Fruit fly (Drosophila melanogaster) whole organism, embryonic: ENCODE data around the gene drl.
A peak's percentile ranks its signal among the peaks of the same experiment; 100 is the strongest.

Experiments used
- Aef1 ChIP-seq: fragments of 200-800 bp; sonication (Bioruptor generic); IDR thresholded peaks from 3 replicates; pipeline ENCODE4 v1.3.6; 2022; ENCODE audit warnings: missing biosample characterization, missing genetic modification characterization
- Atf6 ChIP-seq: fragments of 200-800 bp; sonication (Bioruptor generic); IDR thresholded peaks from 2 replicates; pipeline ENCODE4 v1.3.6; 2022; ENCODE audit warnings: missing biosample characterization, missing genetic modification characterization
- CG10321 ChIP-seq: fragments of 200-800 bp; sonication (Bioruptor generic); IDR thresholded peaks from 2 replicates; pipeline ENCODE4 v1.3.6; 2022; ENCODE audit warnings: missing biosample characterization, missing genetic modification characterization
- CG12942 ChIP-seq: fragments of 200-800 bp; sonication (Bioruptor generic); optimal IDR thresholded peaks from 3 replicates; lab custom pipeline; 2016; ENCODE audit warnings: missing biosample characterization, missing genetic modification characterization
- CG15269 ChIP-seq: fragments of 200-800 bp; sonication (Bioruptor generic); optimal IDR thresholded peaks from 2 replicates; lab custom pipeline; 2018; ENCODE audit warnings: missing biosample characterization, mild to moderate bottlenecking, missing genetic modification characterization, moderate library complexity
- CG18619 ChIP-seq: fragments of 200-800 bp; sonication (Bioruptor generic); optimal IDR thresholded peaks from 3 replicates; lab custom pipeline; 2017; ENCODE audit warnings: missing biosample characterization, mild to moderate bottlenecking, missing genetic modification characterization
- CG30403 ChIP-seq: fragments of 200-800 bp; sonication (Bioruptor generic); optimal IDR thresholded peaks from 3 replicates; lab custom pipeline; 2016; ENCODE audit warnings: missing biosample characterization, missing genetic modification characterization
- CG30431 ChIP-seq: fragments of 200-800 bp; sonication (Bioruptor generic); optimal IDR thresholded peaks from 2 replicates; lab custom pipeline; 2017; ENCODE audit warnings: missing biosample characterization, missing genetic modification characterization
- CG31365 ChIP-seq: fragments of 200-800 bp; sonication (Bioruptor generic); optimal IDR thresholded peaks from 2 replicates; lab custom pipeline; 2018; ENCODE audit warnings: missing biosample characterization, mild to moderate bottlenecking, missing genetic modification characterization
- CG42726 ChIP-seq: fragments of 200-800 bp; sonication (Bioruptor generic); IDR thresholded peaks from 2 replicates; pipeline ENCODE4 v1.3.6; 2022; ENCODE audit warnings: missing biosample characterization, missing genetic modification characterization; ENCODE audit not compliant: partially characterized antibody
- CG4360 ChIP-seq: fragments of 200-800 bp; sonication (Bioruptor generic); IDR thresholded peaks from 2 replicates; pipeline ENCODE4 v1.3.6; 2022; ENCODE audit warnings: missing biosample characterization, missing genetic modification characterization
- CG7963 ChIP-seq: fragments of 200-800 bp; sonication (Bioruptor generic); IDR thresholded peaks from 3 replicates; pipeline ENCODE4 v1.3.6; 2022; ENCODE audit warnings: missing biosample characterization, missing genetic modification characterization; ENCODE audit not compliant: partially characterized antibody
- CG8478 ChIP-seq: fragments of >200 bp; optimal IDR thresholded peaks from 2 replicates; lab custom pipeline; 2018
- CG9797 ChIP-seq: fragments of 200-800 bp; sonication (Bioruptor generic); optimal IDR thresholded peaks from 3 replicates; lab custom pipeline; 2018; ENCODE audit warnings: missing biosample characterization, mild to moderate bottlenecking, missing genetic modification characterization
- CG9876 ChIP-seq: fragments of 200-800 bp; sonication (Bioruptor generic); optimal IDR thresholded peaks from 2 replicates; lab custom pipeline; 2016; ENCODE audit warnings: missing biosample characterization, missing genetic modification characterization
- CG9932 ChIP-seq: fragments of 200-800 bp; sonication (Bioruptor generic); IDR thresholded peaks from 2 replicates; pipeline ENCODE4 v1.3.6; 2022; ENCODE audit warnings: missing biosample characterization, missing genetic modification characterization
- CHES-1-like ChIP-seq: fragments of 200-800 bp; sonication (Bioruptor generic); optimal IDR thresholded peaks from 2 replicates; lab custom pipeline; 2016; ENCODE audit warnings: missing biosample characterization, missing genetic modification characterization
- D ChIP-seq, 2 experiments: fragments of 200-800 bp in 1 of 2; fragments of >200 bp in 1 of 2; sonication (Bioruptor generic) in 1 of 2; optimal IDR thresholded peaks; 2 replicates in 1 of 2; 3 replicates in 1 of 2; lab custom pipeline; 2017; ENCODE audit warnings: mild to moderate bottlenecking in 1 of 2, missing biosample characterization in 1 of 2, missing genetic modification characterization in 1 of 2, missing genetic modification reagents in 1 of 2
- Dad ChIP-seq: fragments of 200-800 bp; sonication (Bioruptor generic); optimal IDR thresholded peaks from 3 replicates; lab custom pipeline; 2016; ENCODE audit warnings: missing biosample characterization, missing genetic modification characterization
- Deaf1 ChIP-seq: fragments of 200-800 bp; optimal IDR thresholded peaks from 3 replicates; lab custom pipeline; 2019; ENCODE audit warnings: missing biosample characterization, mild to moderate bottlenecking, missing genetic modification characterization, moderate library complexity
- E2f1 ChIP-seq: fragments of 200-800 bp; sonication (Bioruptor generic); IDR thresholded peaks from 2 replicates; pipeline ENCODE4 v1.3.6; 2022; ENCODE audit warnings: missing biosample characterization, missing genetic modification characterization
- Fer3 ChIP-seq: fragments of 200-800 bp; sonication (Bioruptor generic); optimal IDR thresholded peaks from 2 replicates; lab custom pipeline; 2018; ENCODE audit warnings: missing biosample characterization, mild to moderate bottlenecking, missing genetic modification characterization, moderate library complexity
- Gsc ChIP-seq: fragments of 200-800 bp; sonication (Bioruptor generic); IDR thresholded peaks from 2 replicates; pipeline ENCODE4 v1.3.6; 2022; ENCODE audit warnings: missing biosample characterization, missing genetic modification characterization
- Hr3 ChIP-seq: fragments of 200-800 bp; sonication (Bioruptor generic); optimal IDR thresholded peaks from 3 replicates; lab custom pipeline; 2016; ENCODE audit warnings: missing biosample characterization, missing genetic modification characterization
- Hr78 ChIP-seq, 2 experiments: fragments of 200-800 bp in 1 of 2; fragments of >200 bp in 1 of 2; sonication (Bioruptor generic) in 1 of 2; optimal IDR thresholded peaks; 2 replicates each; lab custom pipeline; 2017 to 2019; ENCODE audit warnings: missing biosample characterization in 2 of 2, missing genetic modification characterization in 2 of 2, mild to moderate bottlenecking in 1 of 2, moderate library complexity in 1 of 2
- Max ChIP-seq: fragments of 200-800 bp; sonication (Bioruptor generic); optimal IDR thresholded peaks from 2 replicates; lab custom pipeline; 2016; ENCODE audit warnings: missing biosample characterization, mild to moderate bottlenecking, missing genetic modification characterization
- Mrtf ChIP-seq: fragments of 200-800 bp; sonication (Bioruptor generic); IDR thresholded peaks from 3 replicates; pipeline ENCODE4 v1.3.6; 2022; ENCODE audit warnings: missing biosample characterization, missing genetic modification characterization
- Nf-YB ChIP-seq: fragments of 200-800 bp; sonication (Bioruptor generic); optimal IDR thresholded peaks from 3 replicates; lab custom pipeline; 2019; ENCODE audit warnings: missing biosample characterization, mild to moderate bottlenecking, missing genetic modification characterization, moderate library complexity
- Oaz ChIP-seq: fragments of 200-800 bp; sonication (Bioruptor generic); IDR thresholded peaks from 2 replicates; pipeline ENCODE4 v1.3.6; 2022; ENCODE audit warnings: missing biosample characterization, missing genetic modification characterization
- Scr ChIP-seq: fragments of 200-800 bp; sonication (Bioruptor generic); IDR thresholded peaks from 2 replicates; pipeline ENCODE4 v1.3.6; 2022; ENCODE audit warnings: missing biosample characterization, missing genetic modification characterization; ENCODE audit not compliant: partially characterized antibody
- Xrp1 ChIP-seq: fragments of 200-800 bp; sonication (Bioruptor generic); IDR thresholded peaks from 2 replicates; pipeline ENCODE4 v1.3.6; 2022; ENCODE audit warnings: missing biosample characterization, missing genetic modification characterization
- ato ChIP-seq: fragments of 200-800 bp; sonication (Bioruptor generic); IDR thresholded peaks from 2 replicates; pipeline ENCODE4 v1.3.6; 2022; ENCODE audit warnings: missing biosample characterization, missing genetic modification characterization; ENCODE audit not compliant: partially characterized antibody
- cad ChIP-seq: fragments of >200 bp; optimal IDR thresholded peaks from 2 replicates; lab custom pipeline; 2017; ENCODE audit warnings: missing biosample characterization, missing genetic modification characterization
- cas ChIP-seq: fragments of 200-800 bp; sonication (Bioruptor generic); IDR thresholded peaks from 2 replicates; pipeline ENCODE4 v1.3.6; 2022; ENCODE audit warnings: missing biosample characterization, missing genetic modification characterization
- chn ChIP-seq: fragments of 200-800 bp; sonication (Bioruptor generic); optimal IDR thresholded peaks from 2 replicates; lab custom pipeline; 2016; ENCODE audit warnings: missing biosample characterization, missing genetic modification characterization
- corto ChIP-seq: fragments of 200-800 bp; sonication (Bioruptor generic); optimal IDR thresholded peaks from 2 replicates; lab custom pipeline; 2016; ENCODE audit warnings: missing biosample characterization, mild to moderate bottlenecking, missing genetic modification characterization, moderate library complexity
- crc ChIP-seq: fragments of 200-800 bp; sonication (Bioruptor generic); optimal IDR thresholded peaks from 2 replicates; lab custom pipeline; 2016; ENCODE audit warnings: missing biosample characterization, missing genetic modification characterization
- en ChIP-seq: fragments of 200-800 bp; sonication (Bioruptor generic); optimal IDR thresholded peaks from 2 replicates; lab custom pipeline; 2016; ENCODE audit warnings: missing biosample characterization, missing genetic modification characterization
- eve ChIP-seq, 2 experiments: fragments of >200 bp; optimal IDR thresholded peaks; 2 replicates each; lab custom pipeline; 2017; ENCODE audit warnings: missing biosample characterization in 2 of 2, missing genetic modification characterization in 2 of 2
- gcm2 ChIP-seq: fragments of 200-800 bp; sonication (Bioruptor generic); optimal IDR thresholded peaks from 2 replicates; lab custom pipeline; 2016; ENCODE audit warnings: missing biosample characterization, missing genetic modification characterization
- gt ChIP-seq: fragments of 200-800 bp; sonication (Bioruptor generic); IDR thresholded peaks from 2 replicates; pipeline ENCODE4 v1.3.6; 2022; ENCODE audit warnings: missing biosample characterization, missing genetic modification characterization
- ham ChIP-seq: fragments of 200-800 bp; sonication (Bioruptor generic); IDR thresholded peaks from 2 replicates; pipeline ENCODE4 v1.3.6; 2022; ENCODE audit warnings: missing biosample characterization, missing genetic modification characterization
- hb ChIP-seq: fragments of 200-800 bp; sonication (Bioruptor generic); IDR thresholded peaks from 3 replicates; pipeline ENCODE4 v1.3.6; 2022; ENCODE audit warnings: missing biosample characterization, missing genetic modification characterization; ENCODE audit not compliant: partially characterized antibody
- lmd ChIP-seq: fragments of 200-800 bp; sonication (Bioruptor generic); IDR thresholded peaks from 2 replicates; pipeline ENCODE4 v1.3.6; 2022; ENCODE audit warnings: missing biosample characterization, missing genetic modification characterization
- nerfin-1 ChIP-seq: fragments of 200-800 bp; sonication (Bioruptor generic); optimal IDR thresholded peaks from 3 replicates; lab custom pipeline; 2019; ENCODE audit warnings: missing biosample characterization, mild to moderate bottlenecking, missing genetic modification characterization, moderate library complexity
- rib ChIP-seq: fragments of 200-800 bp; sonication (Bioruptor generic); IDR thresholded peaks from 2 replicates; pipeline ENCODE4 v1.3.6; 2022; ENCODE audit warnings: missing biosample characterization, missing genetic modification characterization
- tgo ChIP-seq: fragments of 200-800 bp; sonication (Bioruptor generic); IDR thresholded peaks from 3 replicates; pipeline ENCODE4 v1.3.6; 2022; ENCODE audit warnings: missing biosample characterization, missing genetic modification characterization
- tin ChIP-seq: fragments of 200-800 bp; sonication (Bioruptor generic); optimal IDR thresholded peaks from 3 replicates; lab custom pipeline; 2016; ENCODE audit warnings: missing biosample characterization, missing genetic modification characterization

Gene drl

DNA sequence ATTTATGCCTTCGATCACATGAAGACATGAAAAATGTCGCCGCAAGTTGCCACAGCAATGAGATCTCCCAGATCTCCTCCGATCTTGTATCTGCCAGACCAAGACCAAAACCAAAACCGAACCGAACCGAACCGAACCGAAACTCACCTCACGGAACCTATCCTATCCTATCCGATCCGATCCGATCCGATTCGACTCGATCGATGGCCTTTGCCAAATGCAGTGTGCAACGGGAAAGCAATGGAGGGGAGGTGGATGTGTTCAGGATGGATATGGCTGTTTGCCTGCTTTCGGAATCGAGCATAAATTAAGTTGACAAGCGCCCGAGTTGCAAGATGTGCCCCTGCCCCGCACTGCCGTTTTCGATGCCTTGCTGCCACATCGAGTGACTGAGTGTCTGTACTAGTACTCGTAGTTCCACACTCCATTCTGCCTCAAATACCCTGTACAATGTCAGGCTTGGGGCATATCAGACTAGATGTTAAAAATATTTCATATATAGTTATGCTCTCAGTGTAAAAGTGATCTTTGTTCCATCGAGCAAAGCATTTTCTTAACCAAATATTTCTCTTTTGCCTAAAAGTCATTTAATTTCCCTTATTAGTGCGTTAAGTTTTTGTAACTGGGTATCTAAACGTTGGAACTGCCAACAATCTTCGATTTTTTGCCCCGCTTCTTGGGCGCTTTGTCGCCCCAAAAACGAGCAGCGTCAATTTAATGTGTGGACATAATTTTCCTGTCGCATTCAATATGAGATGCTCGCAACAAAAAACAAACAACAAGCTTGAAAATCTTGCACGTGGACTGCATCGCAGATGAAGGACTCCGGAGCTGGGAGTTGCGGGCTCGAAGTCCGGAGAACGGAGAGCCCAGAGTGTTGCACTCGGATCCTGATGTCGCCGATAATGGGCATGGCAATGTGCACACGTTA, 36.1 kb downstream of the drl start (continued):
- TF ChIP-seq ato (GFP tag; lab: Robert Waterston, UW) (no peak), cas (no peak), E2f1 (peak; percentile 54; the same call in 1 of the 2 replicates), Gsc (GFP tag; lab: Robert Waterston, UW) (peak; percentile 78), Hr78 (GFP tag; optimal IDR thresholded peaks at IDR 0.05; lab: Kevin White, UChicago) (no peak), Dad (GFP tag; lab: Kevin White, UChicago) (peak; percentile 63), tgo (GFP tag; lab: Robert Waterston, UW) (peak; percentile 77), CG9932 (GFP tag; lab: Robert Waterston, UW) (no peak), Hr3 (GFP tag; lab: Kevin White, UChicago) (peak; percentile 83), D (optimal IDR thresholded peaks at IDR 0.05; lab: Kevin White, UChicago) (no peak), D (GFP tag; optimal IDR thresholded peaks at IDR 0.05; lab: Kevin White, UChicago) (peak; percentile 87), Oaz (GFP tag; lab: Robert Waterston, UW) (peak; percentile 22; the same call in 1 of the 2 replicates), Mrtf (GFP tag; lab: Robert Waterston, UW) (peak; percentile 68; the same call in 2 of the 3 replicates), CG12942 (GFP tag; lab: Kevin White, UChicago) (peak; percentile 74), en (GFP tag; lab: Kevin White, UChicago) (peak; percentile 77), nerfin-1 (peak; percentile 37), CG9797 (no peak), CHES-1-like (GFP tag; lab: Kevin White, UChicago) (peak; percentile 25), CG15269 (tag; lab: Kevin White, UChicago) (peak; percentile 52), gt (GFP tag; lab: Robert Waterston, UW) (peak; percentile 33; the same call in 1 of the 2 replicates), CG8478 (lab: Kevin White, UChicago) (no peak), cad (no peak), crc (GFP tag; lab: Kevin White, UChicago) (peak; percentile 52), lmd (GFP tag; lab: Robert Waterston, UW) (peak; percentile 82), gcm2 (peak; percentile 30), corto (GFP tag; lab: Kevin White, UChicago) (no peak), CG18619 (GFP tag; lab: Kevin White, UChicago) (peak; percentile 47), Deaf1 (tag; lab: Kevin White, UChicago) (peak; percentile 64), Scr (GFP tag; lab: Robert Waterston, UW) (no peak), Fer3 (peak; percentile 13), CG4360 (GFP tag; lab: Robert Waterston, UW) (peak; percentile 50; the same call in 1 of the 2 replicates), CG30403 (GFP tag; lab: Kevin White, UChicago) (peak; percentile 82), CG7963 (no peak), rib (GFP tag; lab: Robert Waterston, UW) (no peak), ham (no peak), Max (GFP tag; lab: Kevin White, UChicago) (peak; percentile 81), CG10321 (GFP tag; lab: Robert Waterston, UW) (no peak), CG9876 (peak; percentile 47), eve (GFP tag; optimal IDR thresholded peaks at IDR 0.05; lab: Kevin White, UChicago) (peak in 1 of 2 experiments; percentile 77), Atf6 (GFP tag; lab: Robert Waterston, UW) (no peak), Nf-YB (peak; percentile 28), CG42726 (GFP tag; lab: Robert Waterston, UW) (no peak), hb (GFP tag; lab: Robert Waterston, UW) (no peak), Xrp1 (GFP tag; lab: Robert Waterston, UW) (peak; percentile 92), Aef1 (no peak; the same call in 2 of the 3 replicates), CG31365 (tag; lab: Kevin White, UChicago) (no peak), CG30431 (peak; percentile 81), chn (GFP tag; lab: Kevin White, UChicago) (peak; percentile 92), tin (GFP tag; lab: Kevin White, UChicago) (peak; percentile 85)
